Fruit fly (Drosophila melanogaster) Kc167 (cell line): ENCODE data around the gene CG33769.

Experiments used
- Myc ChIP-seq: fragments of >200 bp; optimal IDR thresholded peaks from 2 replicates; lab custom pipeline; 2017; ENCODE audit warnings: missing external identifiers
- Sin3A ChIP-seq: fragments of >200 bp; optimal IDR thresholded peaks from 2 replicates; lab custom pipeline; 2018; ENCODE audit warnings: missing external identifiers
- h ChIP-seq: fragments of >200 bp; optimal IDR thresholded peaks from 3 replicates; lab custom pipeline; 2018; ENCODE audit warnings: missing external identifiers
- insv ChIP-seq: fragments of >200 bp; optimal IDR thresholded peaks from 3 replicates; lab custom pipeline; 2018; ENCODE audit warnings: missing external identifiers
- psq ChIP-seq: fragments of >200 bp; optimal IDR thresholded peaks from 2 replicates; lab custom pipeline; 2017; ENCODE audit warnings: missing external identifiers
- ttk ChIP-seq: sonication (Bioruptor generic); optimal IDR thresholded peaks from 2 replicates; lab custom pipeline; 2017; ENCODE audit warnings: missing external identifiers

DNA sequence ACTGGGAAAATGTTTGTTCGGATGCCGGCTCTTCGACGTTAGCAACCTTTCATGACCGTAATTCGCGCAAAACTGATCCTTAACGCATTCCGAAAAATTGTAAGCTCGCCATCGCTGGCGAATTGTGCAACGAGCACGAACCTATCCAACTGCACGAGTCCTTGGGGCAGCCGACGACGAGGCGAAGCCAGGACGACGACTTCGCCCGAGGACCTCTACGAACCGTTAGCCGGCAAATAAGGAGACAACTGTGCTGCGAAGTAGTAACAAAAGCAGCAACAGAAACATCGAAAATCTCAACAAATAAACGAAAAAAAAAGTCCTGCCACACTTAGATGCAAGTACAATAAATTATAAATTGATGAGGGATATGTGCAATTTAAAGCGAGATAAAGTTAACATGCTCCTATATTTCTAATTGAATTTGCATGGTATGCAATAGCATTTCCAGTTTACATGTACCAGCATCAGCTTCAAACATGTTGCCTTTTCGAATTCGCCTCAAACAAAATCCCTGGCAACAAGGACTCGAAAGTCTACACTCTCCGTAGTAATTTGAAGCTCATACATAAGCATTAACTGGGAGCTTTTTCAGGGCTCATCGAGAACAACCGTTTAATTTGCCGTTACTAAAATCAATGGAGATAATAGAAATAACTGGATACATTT lies 9.7 kb upstream of the CG33769 start, which contains the start of gene CG14459:
- TF ChIP-seq ttk (lab: Kevin White, UChicago) = no peak
- no peak for TF ChIP-seq h (lab: Kevin White, UChicago)
- TF ChIP-seq psq = no peak
- TF ChIP-seq Myc (lab: Kevin White, UChicago) = no peak
- TF ChIP-seq insv (lab: Kevin White, UChicago) = no peak
- no peak for TF ChIP-seq Sin3A
